Fruit fly (Drosophila melanogaster) whole organism, prepupa: Measurements from ENCODE around the gene CG18788.

ENCODE experiments used
- CG10631 ChIP-seq: fragments of 200-800 bp; sonication (Bioruptor generic); optimal IDR thresholded peaks from 2 replicates; lab custom pipeline; 2016; ENCODE audit warnings: missing biosample characterization, missing genetic modification characterization
- CG11762 ChIP-seq: fragments of 200-800 bp; sonication (Bioruptor generic); optimal IDR thresholded peaks from 3 replicates; lab custom pipeline; 2016; ENCODE audit warnings: missing biosample characterization, missing genetic modification characterization; ENCODE audit not compliant: insufficient read depth
- CG11902 ChIP-seq: fragments of 200-800 bp; sonication (Bioruptor generic); optimal IDR thresholded peaks from 3 replicates; lab custom pipeline; 2016; ENCODE audit warnings: missing biosample characterization, missing genetic modification characterization
- CG15336 ChIP-seq: fragments of 200-800 bp; sonication (Bioruptor generic); IDR thresholded peaks from 2 replicates; pipeline ENCODE4 v1.3.6; 2022; ENCODE audit warnings: missing biosample characterization, missing genetic modification characterization
- CG1621 ChIP-seq: fragments of 200-800 bp; sonication (Bioruptor generic); optimal IDR thresholded peaks from 3 replicates; lab custom pipeline; 2018; ENCODE audit warnings: missing biosample characterization, mild to moderate bottlenecking, missing genetic modification characterization
- CG3032 ChIP-seq: fragments of 200-800 bp; optimal IDR thresholded peaks from 2 replicates; lab custom pipeline; 2019; ENCODE audit warnings: missing biosample characterization, mild to moderate bottlenecking, missing genetic modification characterization, moderate library complexity
- CG31627 ChIP-seq: fragments of 200-800 bp; sonication (Bioruptor generic); optimal IDR thresholded peaks from 3 replicates; lab custom pipeline; 2016; ENCODE audit warnings: missing biosample characterization, missing genetic modification characterization
- CG32006 ChIP-seq: fragments of 200-800 bp; sonication (Bioruptor generic); optimal IDR thresholded peaks from 3 replicates; lab custom pipeline; 2017; ENCODE audit warnings: missing biosample characterization, mild to moderate bottlenecking, missing genetic modification characterization
- CG34406 ChIP-seq: fragments of 200-800 bp; sonication (Bioruptor generic); optimal IDR thresholded peaks from 3 replicates; lab custom pipeline; 2016; ENCODE audit warnings: missing biosample characterization, missing genetic modification characterization
- CG6163 ChIP-seq: fragments of 200-800 bp; sonication (Bioruptor generic); IDR thresholded peaks from 3 replicates; pipeline ENCODE4 v1.3.6; 2022; ENCODE audit warnings: missing biosample characterization, missing genetic modification characterization
- CG6276 ChIP-seq: fragments of 200-800 bp; sonication (Bioruptor generic); optimal IDR thresholded peaks from 2 replicates; lab custom pipeline; 2017; ENCODE audit warnings: missing biosample characterization, mild to moderate bottlenecking, missing genetic modification characterization
- CG6792 ChIP-seq: fragments of 200-800 bp; sonication (Bioruptor generic); optimal IDR thresholded peaks from 3 replicates; lab custom pipeline; 2016; ENCODE audit warnings: missing biosample characterization, missing genetic modification characterization
- CG6808 ChIP-seq: fragments of 200-800 bp; sonication (Bioruptor generic); optimal IDR thresholded peaks from 3 replicates; lab custom pipeline; 2017; ENCODE audit warnings: missing biosample characterization, missing genetic modification characterization, mild to moderate bottlenecking, moderate library complexity, missing genetic modification reagents
- CG7368 ChIP-seq: fragments of 200-800 bp; sonication (Bioruptor generic); optimal IDR thresholded peaks from 3 replicates; lab custom pipeline; 2016; ENCODE audit warnings: missing biosample characterization, missing genetic modification characterization
- CG8119 ChIP-seq: fragments of 200-800 bp; sonication (Bioruptor generic); IDR thresholded peaks from 3 replicates; pipeline ENCODE4 v1.3.6; 2022; ENCODE audit warnings: missing biosample characterization, missing genetic modification characterization
- CG8319 ChIP-seq: fragments of 200-800 bp; sonication (Bioruptor generic); optimal IDR thresholded peaks from 3 replicates; lab custom pipeline; 2016; ENCODE audit warnings: missing biosample characterization, missing genetic modification characterization
- Eip75B ChIP-seq: fragments of 200-800 bp; sonication (Bioruptor generic); optimal IDR thresholded peaks from 3 replicates; lab custom pipeline; 2016; ENCODE audit warnings: missing biosample characterization, missing genetic modification characterization
- Eip78C ChIP-seq: fragments of 200-800 bp; sonication (Bioruptor generic); peaks from one replicate; lab custom pipeline; 2016; ENCODE audit warnings: missing biosample characterization, missing genetic modification characterization
- Eip93F ChIP-seq: fragments of 200-800 bp; sonication (Bioruptor generic); optimal IDR thresholded peaks from 2 replicates; lab custom pipeline; 2016; ENCODE audit warnings: missing biosample characterization, mild to moderate bottlenecking, missing genetic modification characterization
- Ets96B ChIP-seq: fragments of 200-800 bp; optimal IDR thresholded peaks from 2 replicates; lab custom pipeline; 2019; ENCODE audit warnings: missing biosample characterization, mild to moderate bottlenecking, missing genetic modification characterization, moderate library complexity
- Gug ChIP-seq: fragments of 200-800 bp; sonication (Bioruptor generic); IDR thresholded peaks from 2 replicates; pipeline ENCODE4 v1.3.6; 2022; ENCODE audit warnings: missing biosample characterization, missing genetic modification characterization
- Hr39 ChIP-seq: fragments of 200-800 bp; sonication (Bioruptor generic); optimal IDR thresholded peaks from 2 replicates; lab custom pipeline; 2016; ENCODE audit warnings: missing biosample characterization, missing genetic modification characterization
- Lpt ChIP-seq: fragments of 200-800 bp; sonication (Bioruptor generic); optimal IDR thresholded peaks from 3 replicates; lab custom pipeline; 2016; ENCODE audit warnings: missing biosample characterization, missing genetic modification characterization
- Met ChIP-seq: fragments of 200-800 bp; sonication (Bioruptor generic); optimal IDR thresholded peaks from 3 replicates; lab custom pipeline; 2016; ENCODE audit warnings: missing biosample characterization, missing genetic modification characterization
- OdsH ChIP-seq: fragments of 200-800 bp; sonication (Bioruptor generic); optimal IDR thresholded peaks from 3 replicates; lab custom pipeline; 2016; ENCODE audit warnings: missing biosample characterization, missing genetic modification characterization
- Sox102F ChIP-seq: fragments of 200-800 bp; sonication (Bioruptor generic); optimal IDR thresholded peaks from 2 replicates; lab custom pipeline; 2016; ENCODE audit warnings: missing biosample characterization, mild to moderate bottlenecking, missing genetic modification characterization
- Sox14 ChIP-seq: fragments of 200-800 bp; sonication (Bioruptor generic); optimal IDR thresholded peaks from 3 replicates; lab custom pipeline; 2016; ENCODE audit warnings: missing biosample characterization, missing genetic modification characterization
- Sox15 ChIP-seq: fragments of 200-800 bp; sonication (Bioruptor generic); optimal IDR thresholded peaks from 3 replicates; lab custom pipeline; 2016; ENCODE audit warnings: missing biosample characterization, missing genetic modification characterization
- achi ChIP-seq: fragments of 200-800 bp; sonication (Bioruptor generic); optimal IDR thresholded peaks from 3 replicates; lab custom pipeline; 2016; ENCODE audit warnings: missing biosample characterization, missing genetic modification characterization
- cyc ChIP-seq: fragments of 200-800 bp; sonication (Bioruptor generic); optimal IDR thresholded peaks from 3 replicates; lab custom pipeline; 2016; ENCODE audit warnings: missing biosample characterization, missing genetic modification characterization
- dac ChIP-seq: fragments of 200-800 bp; sonication (Bioruptor generic); optimal IDR thresholded peaks from 2 replicates; lab custom pipeline; 2017; ENCODE audit warnings: missing biosample characterization, mild to moderate bottlenecking, missing genetic modification characterization
- dsx ChIP-seq: fragments of 200-800 bp; optimal IDR thresholded peaks from 3 replicates; lab custom pipeline; 2019; ENCODE audit warnings: missing biosample characterization, mild to moderate bottlenecking, missing genetic modification characterization, moderate library complexity; ENCODE audit not compliant: poor library complexity, severe bottlenecking
- eg ChIP-seq: fragments of 200-800 bp; sonication (Bioruptor generic); IDR thresholded peaks from 3 replicates; pipeline ENCODE4 v1.3.6; 2022; ENCODE audit warnings: missing biosample characterization, missing genetic modification characterization
- esn ChIP-seq: fragments of 200-800 bp; sonication (Bioruptor generic); optimal IDR thresholded peaks from 2 replicates; lab custom pipeline; 2016; ENCODE audit warnings: missing biosample characterization, mild to moderate bottlenecking, missing genetic modification characterization, moderate library complexity
- fkh ChIP-seq: fragments of 200-800 bp; sonication (Bioruptor generic); optimal IDR thresholded peaks from 3 replicates; lab custom pipeline; 2017; ENCODE audit warnings: missing biosample characterization, mild to moderate bottlenecking, missing genetic modification characterization, moderate library complexity
- lz ChIP-seq: fragments of 200-800 bp; sonication (Bioruptor generic); optimal IDR thresholded peaks from 3 replicates; lab custom pipeline; 2016; ENCODE audit warnings: missing biosample characterization, missing genetic modification characterization
- net ChIP-seq: fragments of 200-800 bp; sonication (Bioruptor generic); optimal IDR thresholded peaks from 3 replicates; lab custom pipeline; 2016; ENCODE audit warnings: missing biosample characterization, missing genetic modification characterization
- pdm3 ChIP-seq: fragments of 200-800 bp; sonication (Bioruptor generic); optimal IDR thresholded peaks from 3 replicates; lab custom pipeline; 2016; ENCODE audit warnings: missing biosample characterization, missing genetic modification characterization
- salr ChIP-seq, 2 experiments: fragments of 200-800 bp; sonication (Bioruptor generic); optimal IDR thresholded peaks; 3 replicates each; lab custom pipeline; 2016 to 2018; ENCODE audit warnings: missing biosample characterization in 2 of 2, missing genetic modification characterization in 2 of 2, mild to moderate bottlenecking in 1 of 2
- spab ChIP-seq: fragments of 200-800 bp; sonication (Bioruptor generic); optimal IDR thresholded peaks from 2 replicates; lab custom pipeline; 2017; ENCODE audit warnings: missing biosample characterization, mild to moderate bottlenecking, missing genetic modification characterization, missing genetic modification reagents
- ss ChIP-seq, 2 experiments: fragments of 200-800 bp; sonication (Bioruptor generic); optimal IDR thresholded peaks; 2 replicates in 1 of 2; 3 replicates in 1 of 2; lab custom pipeline; 2017 to 2018; ENCODE audit warnings: mild to moderate bottlenecking in 2 of 2, missing biosample characterization in 2 of 2, missing genetic modification characterization in 2 of 2, moderate library complexity in 1 of 2
- vri ChIP-seq: fragments of 200-800 bp; sonication (Bioruptor generic); optimal IDR thresholded peaks from 3 replicates; lab custom pipeline; 2016; ENCODE audit warnings: missing biosample characterization, mild to moderate bottlenecking, missing genetic modification characterization

The CG18788 gene

dm6 chr2L:12013741-12014393, 20.1 kb upstream of the CG18788 start (continued):
- TF ChIP-seq Sox102F (GFP tag; lab: Kevin White, UChicago), result no peak

dm6 chr2L:12020735-12021134, 13.3 kb upstream of the CG18788 start, which contains the start of gene Wdr81:
Gene Wdr81 (minus strand): TSS chr2L:12020960.
- TF ChIP-seq fkh (no peak), achi (GFP tag; lab: Kevin White, UChicago) (no peak), CG34406 (GFP tag; lab: Kevin White, UChicago) (no peak)

dm6 chr2L:12021193-12021592, 12.8 kb upstream of the CG18788 start:
- peak; percentile 5 for TF ChIP-seq esn (GFP tag; lab: Kevin White, UChicago)
- no peak for TF ChIP-seq CG6163 (GFP tag; lab: Robert Waterston, UW)
- peak; percentile 68 for TF ChIP-seq fkh
- no peak for TF ChIP-seq CG15336 (GFP tag; lab: Robert Waterston, UW)
- TF ChIP-seq Eip78C (GFP tag; lab: Kevin White, UChicago), result peak; percentile 17
- no peak for TF ChIP-seq Hr39 (GFP tag; lab: Kevin White, UChicago)
- TF ChIP-seq vri (GFP tag; lab: Kevin White, UChicago), result peak; percentile 38

dm6 chr2L:12024104-12024503, 9.9 kb upstream of the CG18788 start:
- no peak for TF ChIP-seq dac (GFP tag; lab: Kevin White, UChicago)
- no peak for TF ChIP-seq CG32006 (GFP tag; lab: Kevin White, UChicago)
- no peak for TF ChIP-seq achi (GFP tag; lab: Kevin White, UChicago)
- TF ChIP-seq CG11762 (GFP tag; lab: Kevin White, UChicago), result no peak
- TF ChIP-seq ss (GFP tag; optimal IDR thresholded peaks at IDR 0.05; lab: Kevin White, UChicago), result no peak
- TF ChIP-seq CG7368 (GFP tag; lab: Kevin White, UChicago), result no peak
- no peak for TF ChIP-seq CG1621 (tag; lab: Kevin White, UChicago)
- no peak for TF ChIP-seq Eip78C (GFP tag; lab: Kevin White, UChicago)

DNA sequence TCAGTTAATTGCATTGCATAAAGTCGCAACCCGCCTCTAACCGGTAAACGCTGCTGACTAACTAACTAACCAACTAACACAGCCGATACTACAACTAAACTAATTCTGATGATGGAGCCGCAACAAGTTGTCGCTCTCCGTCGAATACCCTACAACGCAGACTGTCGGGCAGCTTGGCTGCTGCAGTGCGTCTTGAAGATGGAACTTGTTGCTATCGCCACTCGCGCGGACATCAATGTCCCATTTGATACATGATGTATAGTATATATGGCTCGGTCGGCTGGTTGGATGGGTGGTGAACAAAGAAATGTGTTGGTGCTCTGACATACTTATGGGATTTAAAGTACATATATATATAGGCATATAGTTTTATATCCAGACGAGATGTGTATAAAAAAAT, 8.5 kb upstream of the CG18788 start:
- no peak for TF ChIP-seq CG11902 (GFP tag; lab: Kevin White, UChicago)
- TF ChIP-seq CG10631 (GFP tag; lab: Kevin White, UChicago), result peak; percentile 22
- TF ChIP-seq dsx (GFP tag; lab: Kevin White, UChicago), result peak; percentile 41
- TF ChIP-seq CG6792 (GFP tag; lab: Kevin White, UChicago), result no peak
- TF ChIP-seq cyc, result peak; percentile 17
- TF ChIP-seq CG15336 (GFP tag; lab: Robert Waterston, UW), result peak; percentile 49
- TF ChIP-seq CG8119 (GFP tag; lab: Robert Waterston, UW), result no peak
- peak; percentile 38 for TF ChIP-seq CG3032
- TF ChIP-seq lz, result no peak
- peak; percentile 33 for TF ChIP-seq CG6808 (GFP tag; lab: Kevin White, UChicago)
- TF ChIP-seq OdsH (GFP tag; lab: Kevin White, UChicago), result no peak
- peak; percentile 40 for TF ChIP-seq CG1621 (tag; lab: Kevin White, UChicago)
- TF ChIP-seq Hr39 (GFP tag; lab: Kevin White, UChicago), result no peak
- peak; percentile 49 for TF ChIP-seq net (GFP tag; lab: Kevin White, UChicago)
- no peak for TF ChIP-seq Gug (GFP tag; lab: Robert Waterston, UW)
- TF ChIP-seq vri (GFP tag; lab: Kevin White, UChicago), result no peak
- no peak for TF ChIP-seq Met (GFP tag; lab: Kevin White, UChicago)
- peak; percentile 70; the same call in 2 of the 3 replicates for TF ChIP-seq eg (GFP tag; lab: Robert Waterston, UW)
- TF ChIP-seq Sox14, result peak; percentile 61
- peak; percentile 4 for TF ChIP-seq Eip75B (GFP tag; lab: Kevin White, UChicago)
- TF ChIP-seq fkh, result no peak
- no peak for TF ChIP-seq CG8319 (GFP tag; lab: Kevin White, UChicago)
- TF ChIP-seq salr (GFP tag; optimal IDR thresholded peaks at IDR 0.05; lab: Kevin White, UChicago), result peak in 1 of 2 experiments; percentile 35
- TF ChIP-seq pdm3 (GFP tag; lab: Kevin White, UChicago), result no peak
- peak; percentile 27 for TF ChIP-seq spab (GFP tag; lab: Kevin White, UChicago)
- peak; percentile 31 for TF ChIP-seq CG31627 (GFP tag; lab: Kevin White, UChicago)
- no peak for TF ChIP-seq Sox15 (GFP tag; lab: Kevin White, UChicago)
- peak; percentile 7 for TF ChIP-seq CG32006 (GFP tag; lab: Kevin White, UChicago)
- peak; percentile 21 for TF ChIP-seq Ets96B (tag; lab: Kevin White, UChicago)
- TF ChIP-seq Eip93F, result no peak
- peak; percentile 55 for TF ChIP-seq CG6276 (GFP tag; lab: Kevin White, UChicago)
- peak; percentile 31 for TF ChIP-seq Lpt
